Fruit fly (Drosophila melanogaster) whole organism, embryonic: Measurements from ENCODE around the gene Usp10.

Experiments used
- Ada2b ChIP-seq: fragments of 200-800 bp; sonication (Bioruptor generic); IDR thresholded peaks from 2 replicates; pipeline ENCODE4 v1.3.6; 2022; ENCODE audit warnings: missing biosample characterization, missing genetic modification characterization
- B-H2 ChIP-seq: fragments of 200-800 bp; sonication (Bioruptor generic); optimal IDR thresholded peaks from 2 replicates; lab custom pipeline; 2018; ENCODE audit warnings: missing biosample characterization, mild to moderate bottlenecking, missing genetic modification characterization
- C15 ChIP-seq: fragments of 200-800 bp; sonication (Bioruptor generic); IDR thresholded peaks from 3 replicates; pipeline ENCODE4 v1.3.6; 2022; ENCODE audit warnings: missing biosample characterization, missing genetic modification characterization
- CG10565 ChIP-seq: fragments of 200-800 bp; sonication (Bioruptor generic); optimal IDR thresholded peaks from 3 replicates; lab custom pipeline; 2016; ENCODE audit warnings: missing biosample characterization, mild to moderate bottlenecking, missing genetic modification characterization
- CG12071 ChIP-seq: fragments of 200-800 bp; sonication (Bioruptor generic); optimal IDR thresholded peaks from 3 replicates; lab custom pipeline; 2018; ENCODE audit warnings: missing biosample characterization, mild to moderate bottlenecking, missing genetic modification characterization
- CG12219 ChIP-seq: fragments of 200-800 bp; sonication (Bioruptor generic); optimal IDR thresholded peaks from 3 replicates; lab custom pipeline; 2018; ENCODE audit warnings: missing biosample characterization, mild to moderate bottlenecking, missing genetic modification characterization
- CG12236 ChIP-seq: fragments of 200-800 bp; sonication (Bioruptor generic); optimal IDR thresholded peaks from 2 replicates; lab custom pipeline; 2016; ENCODE audit warnings: missing biosample characterization, missing genetic modification characterization
- CG13894 ChIP-seq: fragments of 200-800 bp; sonication (Bioruptor generic); optimal IDR thresholded peaks from 3 replicates; lab custom pipeline; 2018; ENCODE audit warnings: missing biosample characterization, mild to moderate bottlenecking, missing genetic modification characterization, moderate library complexity
- CG15073 ChIP-seq: fragments of 200-800 bp; sonication (Bioruptor generic); optimal IDR thresholded peaks from 2 replicates; lab custom pipeline; 2016; ENCODE audit warnings: missing biosample characterization, missing genetic modification characterization
- CG15479 ChIP-seq: fragments of 200-800 bp; sonication (Bioruptor generic); optimal IDR thresholded peaks from 3 replicates; lab custom pipeline; 2019; ENCODE audit warnings: missing biosample characterization, mild to moderate bottlenecking, missing genetic modification characterization, moderate library complexity
- CG15601 ChIP-seq: fragments of 200-800 bp; sonication (Bioruptor generic); optimal IDR thresholded peaks from 3 replicates; lab custom pipeline; 2019; ENCODE audit warnings: missing biosample characterization, mild to moderate bottlenecking, missing genetic modification characterization, moderate library complexity
- CG16779 ChIP-seq: fragments of 200-800 bp; sonication (Bioruptor generic); IDR thresholded peaks from 2 replicates; pipeline ENCODE4 v1.3.6; 2022; ENCODE audit warnings: missing biosample characterization, missing genetic modification characterization
- CG33213 ChIP-seq: fragments of 200-800 bp; sonication (Bioruptor generic); optimal IDR thresholded peaks from 3 replicates; lab custom pipeline; 2016; ENCODE audit warnings: missing biosample characterization, missing genetic modification characterization
- CG34224 ChIP-seq: fragments of 200-800 bp; sonication (Bioruptor generic); IDR thresholded peaks from 3 replicates; pipeline ENCODE4 v1.3.6; 2022; ENCODE audit warnings: missing biosample characterization, missing genetic modification characterization; ENCODE audit not compliant: partially characterized antibody
- CG34422 ChIP-seq: fragments of 200-800 bp; sonication (Bioruptor generic); IDR thresholded peaks from 3 replicates; pipeline ENCODE4 v1.3.6; 2022; ENCODE audit warnings: missing biosample characterization, missing genetic modification characterization
- CG7372 ChIP-seq: fragments of 200-800 bp; sonication (Bioruptor generic); IDR thresholded peaks from 2 replicates; pipeline ENCODE4 v1.3.6; 2022; ENCODE audit warnings: missing biosample characterization, missing genetic modification characterization
- CG7556 ChIP-seq: fragments of 200-800 bp; sonication (Bioruptor generic); optimal IDR thresholded peaks from 2 replicates; lab custom pipeline; 2017; ENCODE audit warnings: missing biosample characterization, mild to moderate bottlenecking, missing genetic modification characterization
- CG9609 ChIP-seq: fragments of 200-800 bp; sonication (Bioruptor generic); optimal IDR thresholded peaks from 3 replicates; lab custom pipeline; 2016; ENCODE audit warnings: missing biosample characterization, missing genetic modification characterization
- CHES-1-like ChIP-seq: fragments of 200-800 bp; sonication (Bioruptor generic); optimal IDR thresholded peaks from 2 replicates; lab custom pipeline; 2016; ENCODE audit warnings: missing biosample characterization, missing genetic modification characterization
- Camta ChIP-seq: fragments of 200-800 bp; sonication (Bioruptor generic); optimal IDR thresholded peaks from 2 replicates; lab custom pipeline; 2016; ENCODE audit warnings: missing biosample characterization, missing genetic modification characterization
- Dad ChIP-seq: fragments of 200-800 bp; sonication (Bioruptor generic); optimal IDR thresholded peaks from 3 replicates; lab custom pipeline; 2016; ENCODE audit warnings: missing biosample characterization, missing genetic modification characterization
- HHEX ChIP-seq: fragments of 200-800 bp; sonication (Bioruptor generic); optimal IDR thresholded peaks from 3 replicates; lab custom pipeline; 2017; ENCODE audit warnings: missing biosample characterization, mild to moderate bottlenecking, missing genetic modification characterization, missing genetic modification reagents
- Max ChIP-seq: fragments of 200-800 bp; sonication (Bioruptor generic); optimal IDR thresholded peaks from 2 replicates; lab custom pipeline; 2016; ENCODE audit warnings: missing biosample characterization, mild to moderate bottlenecking, missing genetic modification characterization
- Mrtf ChIP-seq: fragments of 200-800 bp; sonication (Bioruptor generic); IDR thresholded peaks from 3 replicates; pipeline ENCODE4 v1.3.6; 2022; ENCODE audit warnings: missing biosample characterization, missing genetic modification characterization
- NfI ChIP-seq: fragments of 200-800 bp; sonication (Bioruptor generic); optimal IDR thresholded peaks from 3 replicates; lab custom pipeline; 2018; ENCODE audit warnings: missing biosample characterization, mild to moderate bottlenecking, missing genetic modification characterization, moderate library complexity
- Oaz ChIP-seq: fragments of 200-800 bp; sonication (Bioruptor generic); IDR thresholded peaks from 2 replicates; pipeline ENCODE4 v1.3.6; 2022; ENCODE audit warnings: missing biosample characterization, missing genetic modification characterization
- Oli ChIP-seq: fragments of 200-800 bp; sonication (Bioruptor generic); optimal IDR thresholded peaks from 2 replicates; lab custom pipeline; 2018; ENCODE audit warnings: missing biosample characterization, mild to moderate bottlenecking, missing genetic modification characterization, moderate library complexity
- Rx ChIP-seq: fragments of 200-800 bp; sonication (Bioruptor generic); IDR thresholded peaks from 2 replicates; pipeline ENCODE4 v1.3.6; 2022; ENCODE audit warnings: missing biosample characterization, missing genetic modification characterization
- Ssrp ChIP-seq: fragments of 200-800 bp; sonication (Bioruptor generic); optimal IDR thresholded peaks from 2 replicates; lab custom pipeline; 2018; ENCODE audit warnings: missing biosample characterization, mild to moderate bottlenecking, missing genetic modification characterization, moderate library complexity
- abd-A ChIP-seq: fragments of 200-800 bp; sonication (Bioruptor generic); optimal IDR thresholded peaks from 3 replicates; lab custom pipeline; 2019; ENCODE audit warnings: missing biosample characterization, mild to moderate bottlenecking, missing genetic modification characterization, moderate library complexity
- bowl ChIP-seq: fragments of 200-800 bp; sonication (Bioruptor generic); IDR thresholded peaks from 2 replicates; pipeline ENCODE4 v1.3.6; 2022; ENCODE audit warnings: missing biosample characterization, missing genetic modification characterization
- dpn ChIP-seq, 2 experiments: fragments of 200-800 bp; sonication (Bioruptor generic); optimal IDR thresholded peaks; 3 replicates each; lab custom pipeline; 2016; ENCODE audit warnings: missing biosample characterization in 2 of 2, missing genetic modification characterization in 2 of 2
- fd102C ChIP-seq: fragments of 200-800 bp; sonication (Bioruptor generic); optimal IDR thresholded peaks from 2 replicates; lab custom pipeline; 2018; ENCODE audit warnings: missing biosample characterization, mild to moderate bottlenecking, missing genetic modification characterization, moderate library complexity
- fu2 ChIP-seq: fragments of 200-800 bp; sonication (Bioruptor generic); optimal IDR thresholded peaks from 2 replicates; lab custom pipeline; 2016; ENCODE audit warnings: missing biosample characterization, missing genetic modification characterization
- jigr1 ChIP-seq: fragments of 200-800 bp; sonication (Bioruptor generic); IDR thresholded peaks from 3 replicates; pipeline ENCODE4 v1.3.6; 2022; ENCODE audit warnings: missing biosample characterization, missing genetic modification characterization
- oc ChIP-seq: fragments of 200-800 bp; sonication (Bioruptor generic); optimal IDR thresholded peaks from 2 replicates; lab custom pipeline; 2018; ENCODE audit warnings: missing biosample characterization, mild to moderate bottlenecking, missing genetic modification characterization, moderate library complexity
- pnt ChIP-seq: fragments of 200-800 bp; sonication (Bioruptor generic); optimal IDR thresholded peaks from 3 replicates; lab custom pipeline; 2016; ENCODE audit warnings: missing biosample characterization, missing genetic modification characterization
- pzg ChIP-seq: fragments of 200-800 bp; sonication (Bioruptor generic); optimal IDR thresholded peaks from 3 replicates; lab custom pipeline; 2018; ENCODE audit warnings: missing biosample characterization, mild to moderate bottlenecking, missing genetic modification characterization, moderate library complexity
- repo ChIP-seq: fragments of 200-800 bp; sonication (Bioruptor generic); optimal IDR thresholded peaks from 2 replicates; lab custom pipeline; 2016; ENCODE audit warnings: missing biosample characterization, missing genetic modification characterization
- sc ChIP-seq, 3 experiments: fragments of >200 bp in 2 of 3; fragments of 200-800 bp in 1 of 3; sonication (Bioruptor generic) in 1 of 3; optimal IDR thresholded peaks; 2 replicates in 2 of 3; 3 replicates in 1 of 3; lab custom pipeline; 2017; ENCODE audit warnings: mild to moderate bottlenecking in 1 of 3, missing biosample characterization in 1 of 3, missing genetic modification characterization in 1 of 3, missing genetic modification reagents in 1 of 3
- sd ChIP-seq: fragments of 200-800 bp; sonication (Bioruptor generic); optimal IDR thresholded peaks from 3 replicates; lab custom pipeline; 2018; ENCODE audit warnings: missing biosample characterization, mild to moderate bottlenecking, missing genetic modification characterization, moderate library complexity
- sisA ChIP-seq: fragments of 200-800 bp; sonication (Bioruptor generic); IDR thresholded peaks from 2 replicates; pipeline ENCODE4 v1.3.6; 2022; ENCODE audit warnings: missing biosample characterization, missing genetic modification characterization
- slbo ChIP-seq: fragments of 200-800 bp; sonication (Bioruptor generic); IDR thresholded peaks from 2 replicates; pipeline ENCODE4 v1.3.6; 2022; ENCODE audit warnings: missing biosample characterization, missing genetic modification characterization
- sna ChIP-seq: fragments of 200-800 bp; sonication (Bioruptor generic); IDR thresholded peaks from 2 replicates; pipeline ENCODE4 v1.3.6; 2022; ENCODE audit warnings: missing biosample characterization, missing genetic modification characterization; ENCODE audit not compliant: partially characterized antibody
- so ChIP-seq: fragments of 200-800 bp; sonication (Bioruptor generic); IDR thresholded peaks from 3 replicates; pipeline ENCODE4 v1.3.6; 2022; ENCODE audit warnings: missing biosample characterization, missing genetic modification characterization
- stc ChIP-seq: fragments of 200-800 bp; sonication (Bioruptor generic); IDR thresholded peaks from 2 replicates; pipeline ENCODE4 v1.3.6; 2022; ENCODE audit warnings: missing biosample characterization, missing genetic modification characterization
- tin ChIP-seq: fragments of 200-800 bp; sonication (Bioruptor generic); optimal IDR thresholded peaks from 3 replicates; lab custom pipeline; 2016; ENCODE audit warnings: missing biosample characterization, missing genetic modification characterization
- tio ChIP-seq: fragments of 200-800 bp; sonication (Bioruptor generic); optimal IDR thresholded peaks from 2 replicates; lab custom pipeline; 2017; ENCODE audit warnings: missing biosample characterization, missing genetic modification characterization, inconsistent platforms
- vvl ChIP-seq: fragments of 200-800 bp; sonication (Bioruptor generic); IDR thresholded peaks from 2 replicates; pipeline ENCODE4 v1.3.6; 2022; ENCODE audit warnings: missing biosample characterization, missing genetic modification characterization
- zen ChIP-seq: fragments of 200-800 bp; sonication (Bioruptor generic); optimal IDR thresholded peaks from 3 replicates; lab custom pipeline; 2018; ENCODE audit warnings: missing biosample characterization, mild to moderate bottlenecking, missing genetic modification characterization, moderate library complexity

Usp10 gene

dm6 chr3L:881496-882235, 10.0 kb downstream of the Usp10 start, which contains the start of gene CG13907 (continued):
- no peak for TF ChIP-seq Ssrp
- TF ChIP-seq pnt (GFP tag; lab: Kevin White, UChicago): no peak
- no peak for TF ChIP-seq so (GFP tag; lab: Robert Waterston, UW)
- no peak for TF ChIP-seq Rx
- peak; percentile 10 for TF ChIP-seq sd (tag; lab: Kevin White, UChicago)
- no peak for TF ChIP-seq Oli (tag; lab: Kevin White, UChicago)
- no peak for TF ChIP-seq Mrtf (GFP tag; lab: Robert Waterston, UW)
- TF ChIP-seq fd102C (GFP tag; lab: Kevin White, UChicago): no peak
- no peak for TF ChIP-seq slbo (GFP tag; lab: Robert Waterston, UW)
- TF ChIP-seq tin: no peak
- TF ChIP-seq abd-A (tag; lab: Kevin White, UChicago): no peak
- no peak for TF ChIP-seq CG10565 (GFP tag; lab: Kevin White, UChicago)
- TF ChIP-seq bowl (GFP tag; lab: Robert Waterston, UW): no peak
- TF ChIP-seq NfI (GFP tag; lab: Kevin White, UChicago): no peak
- no peak for TF ChIP-seq CG13894 (tag; lab: Kevin White, UChicago)
- no peak for TF ChIP-seq CG9609 (GFP tag; lab: Kevin White, UChicago)
- no peak for TF ChIP-seq sc (optimal IDR thresholded peaks at IDR 0.05; lab: Kevin White, UChicago)
- no peak for TF ChIP-seq sc (GFP tag; optimal IDR thresholded peaks at IDR 0.05; lab: Kevin White, UChicago)
- TF ChIP-seq jigr1 (GFP tag; lab: Robert Waterston, UW): no peak
- no peak for TF ChIP-seq tio (GFP tag; lab: Kevin White, UChicago)
- no peak for TF ChIP-seq C15 (GFP tag; lab: Robert Waterston, UW)
- peak; percentile 47 for TF ChIP-seq CG12071
- TF ChIP-seq CG15601 (tag; lab: Kevin White, UChicago): no peak
- TF ChIP-seq CG34224 (GFP tag; lab: Robert Waterston, UW): peak; percentile 60; the same call in 2 of the 3 replicates
- peak; percentile 21 for TF ChIP-seq Max (GFP tag; lab: Kevin White, UChicago)
- no peak for TF ChIP-seq stc (GFP tag; lab: Robert Waterston, UW)
- no peak for TF ChIP-seq sna (GFP tag; lab: Robert Waterston, UW)
- no peak for TF ChIP-seq repo
- TF ChIP-seq CG12236 (GFP tag; lab: Kevin White, UChicago): no peak
- TF ChIP-seq Ada2b: no peak
- TF ChIP-seq sisA (GFP tag; lab: Robert Waterston, UW): no peak
- no peak for TF ChIP-seq CG7556
- TF ChIP-seq CG12219 (GFP tag; lab: Kevin White, UChicago): no peak
- no peak for TF ChIP-seq CG16779 (GFP tag; lab: Robert Waterston, UW)
- TF ChIP-seq zen (tag; lab: Kevin White, UChicago): no peak
- no peak for TF ChIP-seq pzg (GFP tag; lab: Kevin White, UChicago)
- TF ChIP-seq HHEX (GFP tag; lab: Kevin White, UChicago): no peak
- TF ChIP-seq Camta: no peak
- TF ChIP-seq B-H2 (GFP tag; lab: Kevin White, UChicago): no peak
- no peak for TF ChIP-seq CG34422 (GFP tag; lab: Robert Waterston, UW)
- TF ChIP-seq vvl (GFP tag; lab: Robert Waterston, UW): 0 out of 2 replicates have a peak, but pooled peaks have one; percentile 12
- no peak for TF ChIP-seq CG15073
- no peak for TF ChIP-seq CG33213
- no peak for TF ChIP-seq CG15479 (GFP tag; lab: Kevin White, UChicago)
- TF ChIP-seq Oaz: no peak
- no peak for TF ChIP-seq dpn (GFP tag; optimal IDR thresholded peaks at IDR 0.05; lab: Kevin White, UChicago)
- TF ChIP-seq Dad (GFP tag; lab: Kevin White, UChicago): no peak
- TF ChIP-seq CHES-1-like: no peak
- TF ChIP-seq fu2 (GFP tag; lab: Kevin White, UChicago): no peak
- no peak for TF ChIP-seq CG7372
- TF ChIP-seq oc (tag; lab: Kevin White, UChicago): no peak
